Fruit fly (Drosophila melanogaster) whole organism, embryonic: ENCODE data around the gene ckd.

ENCODE experiments used
- Atf3 ChIP-seq: fragments of 200-800 bp; sonication (Bioruptor generic); optimal IDR thresholded peaks from 3 replicates; lab custom pipeline; 2016; ENCODE audit warnings: missing biosample characterization, missing genetic modification characterization
- Blimp-1 ChIP-seq: fragments of 200-800 bp; sonication (Bioruptor generic); optimal IDR thresholded peaks from 3 replicates; lab custom pipeline; 2018; ENCODE audit warnings: missing biosample characterization, missing genetic modification characterization, mild to moderate bottlenecking, moderate library complexity, missing genetic modification reagents
- CG13894 ChIP-seq: fragments of 200-800 bp; sonication (Bioruptor generic); optimal IDR thresholded peaks from 3 replicates; lab custom pipeline; 2018; ENCODE audit warnings: missing biosample characterization, mild to moderate bottlenecking, missing genetic modification characterization, moderate library complexity
- CG14860 ChIP-seq: fragments of 200-800 bp; sonication (Bioruptor generic); IDR thresholded peaks from 3 replicates; pipeline ENCODE4 v1.3.6; 2022; ENCODE audit warnings: missing biosample characterization, missing genetic modification characterization; ENCODE audit not compliant: partially characterized antibody
- CG15011 ChIP-seq: fragments of 200-800 bp; sonication (Bioruptor generic); optimal IDR thresholded peaks from 3 replicates; lab custom pipeline; 2018; ENCODE audit warnings: missing biosample characterization, mild to moderate bottlenecking, missing genetic modification characterization
- CG15269 ChIP-seq: fragments of 200-800 bp; sonication (Bioruptor generic); optimal IDR thresholded peaks from 2 replicates; lab custom pipeline; 2018; ENCODE audit warnings: missing biosample characterization, mild to moderate bottlenecking, missing genetic modification characterization, moderate library complexity
- CG1602 ChIP-seq: fragments of 200-800 bp; sonication (Bioruptor generic); optimal IDR thresholded peaks from 3 replicates; lab custom pipeline; 2016; ENCODE audit warnings: missing biosample characterization, missing genetic modification characterization
- CG16813 ChIP-seq: fragments of 200-800 bp; sonication (Bioruptor generic); IDR thresholded peaks from 3 replicates; pipeline ENCODE4 v1.3.6; 2022; ENCODE audit warnings: missing biosample characterization, missing genetic modification characterization; ENCODE audit not compliant: partially characterized antibody
- CG16815 ChIP-seq: fragments of 200-800 bp; sonication (Bioruptor generic); optimal IDR thresholded peaks from 3 replicates; lab custom pipeline; 2017; ENCODE audit warnings: missing biosample characterization, mild to moderate bottlenecking, missing genetic modification characterization
- CG17568 ChIP-seq: fragments of 200-800 bp; sonication (Bioruptor generic); optimal IDR thresholded peaks from 2 replicates; lab custom pipeline; 2018; ENCODE audit warnings: missing biosample characterization, mild to moderate bottlenecking, missing genetic modification characterization, moderate library complexity
- CG17829 ChIP-seq: fragments of 200-800 bp; optimal IDR thresholded peaks from 2 replicates; lab custom pipeline; 2019; ENCODE audit warnings: missing biosample characterization, mild to moderate bottlenecking, missing genetic modification characterization, moderate library complexity
- CG2712 ChIP-seq: fragments of 200-800 bp; optimal IDR thresholded peaks from 3 replicates; lab custom pipeline; 2019; ENCODE audit warnings: missing biosample characterization, mild to moderate bottlenecking, missing genetic modification characterization, moderate library complexity
- CG2875 ChIP-seq: fragments of 200-800 bp; sonication (Bioruptor generic); optimal IDR thresholded peaks from 2 replicates; lab custom pipeline; 2017; ENCODE audit warnings: missing biosample characterization, mild to moderate bottlenecking, missing genetic modification characterization, missing genetic modification reagents
- CG30431 ChIP-seq: fragments of 200-800 bp; sonication (Bioruptor generic); optimal IDR thresholded peaks from 2 replicates; lab custom pipeline; 2017; ENCODE audit warnings: missing biosample characterization, missing genetic modification characterization
- CG5953 ChIP-seq: fragments of 200-800 bp; sonication (Bioruptor generic); IDR thresholded peaks from 2 replicates; pipeline ENCODE4 v1.3.6; 2022; ENCODE audit warnings: missing biosample characterization, missing genetic modification characterization
- CG6813 ChIP-seq: fragments of 200-800 bp; sonication (Bioruptor generic); optimal IDR thresholded peaks from 2 replicates; lab custom pipeline; 2017; ENCODE audit warnings: missing biosample characterization, missing genetic modification characterization, mild to moderate bottlenecking, moderate library complexity, missing genetic modification reagents
- CG7786 ChIP-seq: fragments of 200-800 bp; sonication (Bioruptor generic); optimal IDR thresholded peaks from 2 replicates; lab custom pipeline; 2016; ENCODE audit warnings: missing biosample characterization, missing genetic modification characterization
- CG7839 ChIP-seq: fragments of 200-800 bp; sonication (Bioruptor generic); optimal IDR thresholded peaks from 3 replicates; lab custom pipeline; 2018; ENCODE audit warnings: missing biosample characterization, mild to moderate bottlenecking, missing genetic modification characterization, moderate library complexity
- CG8944 ChIP-seq: fragments of 200-800 bp; sonication (Bioruptor generic); optimal IDR thresholded peaks from 3 replicates; lab custom pipeline; 2016; ENCODE audit warnings: missing biosample characterization, missing genetic modification characterization
- Doc3 ChIP-seq: fragments of 200-800 bp; sonication (Bioruptor generic); IDR thresholded peaks from 3 replicates; pipeline ENCODE4 v1.3.6; 2022; ENCODE audit warnings: missing biosample characterization, missing genetic modification characterization; ENCODE audit not compliant: partially characterized antibody
- Fer3 ChIP-seq: fragments of 200-800 bp; sonication (Bioruptor generic); optimal IDR thresholded peaks from 2 replicates; lab custom pipeline; 2018; ENCODE audit warnings: missing biosample characterization, mild to moderate bottlenecking, missing genetic modification characterization, moderate library complexity
- Hsf ChIP-seq: fragments of 200-800 bp; sonication (Bioruptor generic); optimal IDR thresholded peaks from 3 replicates; lab custom pipeline; 2016; ENCODE audit warnings: missing biosample characterization, missing genetic modification characterization
- Lhr ChIP-seq: fragments of 200-800 bp; sonication (Bioruptor generic); optimal IDR thresholded peaks from 3 replicates; lab custom pipeline; 2017; ENCODE audit warnings: mild to moderate bottlenecking, missing biosample characterization, missing genetic modification reagents, missing genetic modification characterization
- Lim3 ChIP-seq: fragments of 200-800 bp; sonication (Bioruptor generic); IDR thresholded peaks from 2 replicates; pipeline ENCODE4 v1.3.6; 2022; ENCODE audit warnings: missing biosample characterization, missing genetic modification characterization
- MESR4 ChIP-seq: fragments of 200-800 bp; sonication (Bioruptor generic); optimal IDR thresholded peaks from 2 replicates; lab custom pipeline; 2018; ENCODE audit warnings: missing biosample characterization, mild to moderate bottlenecking, missing genetic modification characterization, moderate library complexity
- Mes4 ChIP-seq: fragments of 200-800 bp; sonication (Bioruptor generic); optimal IDR thresholded peaks from 2 replicates; lab custom pipeline; 2016; ENCODE audit warnings: missing biosample characterization, missing genetic modification characterization
- NFAT ChIP-seq: fragments of 200-800 bp; sonication (Bioruptor generic); IDR thresholded peaks from 2 replicates; pipeline ENCODE4 v1.3.6; 2022; ENCODE audit warnings: missing biosample characterization, missing genetic modification characterization
- Pdp1 ChIP-seq, 2 experiments: fragments of 200-800 bp; sonication (Bioruptor generic); optimal IDR thresholded peaks; 3 replicates each; lab custom pipeline; 2016; ENCODE audit warnings: missing biosample characterization in 2 of 2, missing genetic modification characterization in 2 of 2, mild to moderate bottlenecking in 1 of 2, moderate library complexity in 1 of 2
- Ravus ChIP-seq: fragments of 200-800 bp; sonication (Bioruptor generic); IDR thresholded peaks from 2 replicates; pipeline ENCODE4 v1.3.6; 2022; ENCODE audit warnings: missing biosample characterization, missing genetic modification characterization
- Six4 ChIP-seq: fragments of 200-800 bp; sonication (Bioruptor generic); optimal IDR thresholded peaks from 2 replicates; lab custom pipeline; 2016; ENCODE audit warnings: missing biosample characterization, missing genetic modification characterization
- Spps ChIP-seq: fragments of 200-800 bp; sonication (Bioruptor generic); optimal IDR thresholded peaks from 2 replicates; lab custom pipeline; 2018; ENCODE audit warnings: missing biosample characterization, mild to moderate bottlenecking, missing genetic modification characterization
- Vsx1 ChIP-seq: fragments of 200-800 bp; sonication (Bioruptor generic); optimal IDR thresholded peaks from 2 replicates; lab custom pipeline; 2017; ENCODE audit warnings: missing biosample characterization, mild to moderate bottlenecking, missing genetic modification characterization, missing genetic modification reagents
- ap ChIP-seq: fragments of 200-800 bp; sonication (Bioruptor generic); IDR thresholded peaks from 2 replicates; pipeline ENCODE4 v1.3.6; 2022; ENCODE audit warnings: missing biosample characterization, missing genetic modification characterization
- cg ChIP-seq: fragments of 200-800 bp; sonication (Bioruptor generic); optimal IDR thresholded peaks from 3 replicates; lab custom pipeline; 2019; ENCODE audit warnings: missing biosample characterization, mild to moderate bottlenecking, missing genetic modification characterization, moderate library complexity
- ci ChIP-seq: fragments of 200-800 bp; sonication (Bioruptor generic); IDR thresholded peaks from 3 replicates; pipeline ENCODE4 v1.3.6; 2022; ENCODE audit warnings: missing biosample characterization, missing genetic modification characterization
- corto ChIP-seq: fragments of 200-800 bp; sonication (Bioruptor generic); optimal IDR thresholded peaks from 2 replicates; lab custom pipeline; 2016; ENCODE audit warnings: missing biosample characterization, mild to moderate bottlenecking, missing genetic modification characterization, moderate library complexity
- dan ChIP-seq: fragments of 200-800 bp; sonication (Bioruptor generic); IDR thresholded peaks from 2 replicates; pipeline ENCODE4 v1.3.6; 2022; ENCODE audit warnings: missing biosample characterization, missing genetic modification characterization
- en ChIP-seq: fragments of 200-800 bp; sonication (Bioruptor generic); optimal IDR thresholded peaks from 2 replicates; lab custom pipeline; 2016; ENCODE audit warnings: missing biosample characterization, missing genetic modification characterization
- fd3F ChIP-seq: fragments of 200-800 bp; sonication (Bioruptor generic); optimal IDR thresholded peaks from 2 replicates; lab custom pipeline; 2018; ENCODE audit warnings: missing biosample characterization, mild to moderate bottlenecking, missing genetic modification characterization, moderate library complexity
- gsb ChIP-seq: fragments of 200-800 bp; sonication (Bioruptor generic); IDR thresholded peaks from 2 replicates; pipeline ENCODE4 v1.3.6; 2022; ENCODE audit warnings: missing biosample characterization, missing genetic modification characterization
- her ChIP-seq: fragments of 200-800 bp; sonication (Bioruptor generic); optimal IDR thresholded peaks from 2 replicates; lab custom pipeline; 2016; ENCODE audit warnings: missing biosample characterization, missing genetic modification characterization
- jumu ChIP-seq: fragments of 200-800 bp; sonication (Bioruptor generic); optimal IDR thresholded peaks from 3 replicates; lab custom pipeline; 2016; ENCODE audit warnings: missing biosample characterization, missing genetic modification characterization
- nerfin-2 ChIP-seq: fragments of 200-800 bp; sonication (Bioruptor generic); IDR thresholded peaks from 2 replicates; pipeline ENCODE4 v1.3.6; 2022; ENCODE audit warnings: missing biosample characterization, missing genetic modification characterization; ENCODE audit not compliant: partially characterized antibody
- pb ChIP-seq: fragments of 200-800 bp; sonication (Bioruptor generic); optimal IDR thresholded peaks from 3 replicates; lab custom pipeline; 2016; ENCODE audit warnings: missing biosample characterization, missing genetic modification characterization
- slbo ChIP-seq: fragments of 200-800 bp; sonication (Bioruptor generic); IDR thresholded peaks from 2 replicates; pipeline ENCODE4 v1.3.6; 2022; ENCODE audit warnings: missing biosample characterization, missing genetic modification characterization
- sna ChIP-seq: fragments of 200-800 bp; sonication (Bioruptor generic); IDR thresholded peaks from 2 replicates; pipeline ENCODE4 v1.3.6; 2022; ENCODE audit warnings: missing biosample characterization, missing genetic modification characterization; ENCODE audit not compliant: partially characterized antibody
- so ChIP-seq: fragments of 200-800 bp; sonication (Bioruptor generic); IDR thresholded peaks from 3 replicates; pipeline ENCODE4 v1.3.6; 2022; ENCODE audit warnings: missing biosample characterization, missing genetic modification characterization
- vfl ChIP-seq: fragments of 200-800 bp; sonication (Bioruptor generic); optimal IDR thresholded peaks from 2 replicates; lab custom pipeline; 2016; ENCODE audit warnings: missing biosample characterization, missing genetic modification characterization

ckd gene

dm6 chr3L:3248714-3249663, 8.7 kb upstream of the ckd start (continued):
- no peak for TF ChIP-seq jumu
- no peak for TF ChIP-seq vfl (GFP tag; lab: Kevin White, UChicago)
- TF ChIP-seq Pdp1 (GFP tag; optimal IDR thresholded peaks at IDR 0.05; lab: Kevin White, UChicago): peak in 1 of 2 experiments; percentile 19
- peak; percentile 34 for TF ChIP-seq CG1602 (GFP tag; lab: Kevin White, UChicago)
- no peak for TF ChIP-seq CG16813 (GFP tag; lab: Robert Waterston, UW)
- TF ChIP-seq CG14860 (GFP tag; lab: Robert Waterston, UW): no peak
- 0 out of 2 replicates have a peak, but pooled peaks have one; percentile 4 for TF ChIP-seq ap (GFP tag; lab: Robert Waterston, UW)
- TF ChIP-seq cg (GFP tag; lab: Kevin White, UChicago): peak; percentile 61
- TF ChIP-seq CG17568 (GFP tag; lab: Kevin White, UChicago): no peak
- peak; percentile 41 for TF ChIP-seq CG30431 (GFP tag; lab: Kevin White, UChicago)
- TF ChIP-seq CG7839: peak; percentile 53
- TF ChIP-seq pb (GFP tag; lab: Kevin White, UChicago): no peak
- TF ChIP-seq fd3F (GFP tag; lab: Kevin White, UChicago): no peak
- no peak for TF ChIP-seq Ravus (GFP tag; lab: Robert Waterston, UW)
- no peak for TF ChIP-seq MESR4
- peak; percentile 54 for TF ChIP-seq CG2712 (tag; lab: Kevin White, UChicago)
- TF ChIP-seq CG5953 (GFP tag; lab: Robert Waterston, UW): peak; percentile 37; the same call in 1 of the 2 replicates
- TF ChIP-seq gsb (GFP tag; lab: Robert Waterston, UW): no peak
- TF ChIP-seq so (GFP tag; lab: Robert Waterston, UW): peak; percentile 74; the same call in 1 of the 3 replicates
- TF ChIP-seq CG17829 (tag; lab: Kevin White, UChicago): peak; percentile 21
- no peak for TF ChIP-seq CG13894 (tag; lab: Kevin White, UChicago)
- peak; percentile 40 for TF ChIP-seq Hsf (GFP tag; lab: Kevin White, UChicago)
- no peak for TF ChIP-seq en
- no peak for TF ChIP-seq Mes4 (GFP tag; lab: Kevin White, UChicago)
- TF ChIP-seq Fer3 (tag; lab: Kevin White, UChicago): no peak
- TF ChIP-seq Spps (tag; lab: Kevin White, UChicago): no peak
- TF ChIP-seq corto: peak; percentile 99
- no peak for TF ChIP-seq CG15011 (GFP tag; lab: Kevin White, UChicago)
- no peak for TF ChIP-seq her (GFP tag; lab: Kevin White, UChicago)
- no peak for TF ChIP-seq CG6813 (GFP tag; lab: Kevin White, UChicago)
- peak; percentile 40 for TF ChIP-seq CG8944 (GFP tag; lab: Kevin White, UChicago)
- no peak for TF ChIP-seq Lhr (GFP tag; lab: Kevin White, UChicago)
- no peak for TF ChIP-seq Doc3
- no peak for TF ChIP-seq NFAT (GFP tag; lab: Robert Waterston, UW)
- TF ChIP-seq Atf3 (GFP tag; lab: Kevin White, UChicago): no peak
- TF ChIP-seq CG16815 (GFP tag; lab: Kevin White, UChicago): peak; percentile 33
- no peak for TF ChIP-seq Lim3 (GFP tag; lab: Robert Waterston, UW)
- TF ChIP-seq Vsx1 (GFP tag; lab: Kevin White, UChicago): peak; percentile 7
- TF ChIP-seq dan (GFP tag; lab: Robert Waterston, UW): no peak
- TF ChIP-seq CG2875: peak; percentile 27
- TF ChIP-seq CG15269 (tag; lab: Kevin White, UChicago): peak; percentile 55
- TF ChIP-seq ci (GFP tag; lab: Robert Waterston, UW): peak; percentile 63; the same call in 2 of the 3 replicates
- TF ChIP-seq slbo (GFP tag; lab: Robert Waterston, UW): peak; percentile 39; the same call in 1 of the 2 replicates
- peak; percentile 25 for TF ChIP-seq CG7786 (GFP tag; lab: Kevin White, UChicago)
- TF ChIP-seq Blimp-1 (GFP tag; lab: Kevin White, UChicago): peak; percentile 36
- no peak for TF ChIP-seq nerfin-2
- TF ChIP-seq sna (GFP tag; lab: Robert Waterston, UW): no peak
- peak; percentile 13 for TF ChIP-seq Six4 (GFP tag; lab: Kevin White, UChicago)
